Fruit fly (Drosophila melanogaster) whole organism: ENCODE data around the gene CG12105.

Source experiments
- CG8478 ChIP-seq: fragments of >200 bp; optimal IDR thresholded peaks from 2 replicates; lab custom pipeline; 2018; ENCODE audit warnings: inconsistent platforms
- Dll ChIP-seq: fragments of >200 bp; optimal IDR thresholded peaks from 2 replicates; lab custom pipeline; 2017
- pan ChIP-seq: fragments of >200 bp; optimal IDR thresholded peaks from 2 replicates; lab custom pipeline; 2017
- psq ChIP-seq: fragments of >200 bp; optimal IDR thresholded peaks from 2 replicates; lab custom pipeline; 2017
- usp ChIP-seq: fragments of >200 bp; optimal IDR thresholded peaks from 2 replicates; lab custom pipeline; 2017; ENCODE audit warnings: missing biosample characterization, missing genetic modification characterization, mixed read lengths

DNA sequence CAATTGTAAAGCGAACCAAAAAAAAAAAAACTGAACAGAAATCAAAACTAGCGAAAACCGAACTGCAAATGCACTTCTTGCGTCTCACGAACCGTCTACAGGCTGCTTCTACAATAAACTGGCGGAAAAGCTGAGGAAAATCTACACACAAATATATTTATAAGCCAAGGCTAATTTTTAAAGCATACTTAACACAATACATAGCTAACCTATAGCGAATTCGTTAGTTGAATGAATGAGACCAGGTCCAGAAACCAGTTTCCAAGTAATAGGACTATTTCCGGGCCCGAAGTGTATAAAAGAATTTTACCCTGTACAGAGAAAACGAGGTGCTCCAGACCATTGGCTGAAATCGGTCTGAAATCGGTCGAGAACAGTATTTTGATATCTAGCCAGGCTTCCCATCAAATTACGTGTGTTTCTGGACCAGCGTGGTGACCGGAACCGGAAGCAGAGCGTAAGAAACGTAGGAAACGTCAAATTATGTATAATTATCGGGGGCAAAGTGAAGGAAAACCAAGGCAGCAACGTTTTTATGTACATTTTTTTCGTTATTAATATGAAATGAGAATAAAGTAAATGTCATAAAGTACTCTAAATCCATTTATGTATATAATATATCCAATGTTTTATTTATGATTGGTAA, 39.7 kb downstream of the CG12105 start:
- no peak for TF ChIP-seq CG8478 (lab: Kevin White, UChicago)
- no peak for TF ChIP-seq pan (lab: Kevin White, UChicago)
- no peak for TF ChIP-seq psq
- TF ChIP-seq Dll (lab: Kevin White, UChicago), result no peak
- no peak for TF ChIP-seq usp (GFP tag; lab: Kevin White, UChicago)
